Worm (Caenorhabditis elegans) whole organism, late embryonic: ENCODE results near the gene ins-22.
A peak's percentile ranks its signal among the peaks of the same experiment; 100 is the strongest.

Source experiments
- C08G9.2 ChIP-seq: sonication (generic microtip); optimal IDR thresholded peaks from 2 replicates; lab custom pipeline; 2016; ENCODE audit warnings: mild to moderate bottlenecking, missing genetic modification characterization, moderate library complexity, missing compliant biosample characterization
- F13H6.1 ChIP-seq: sonication (generic microtip); optimal IDR thresholded peaks from 2 replicates; lab custom pipeline; 2016; ENCODE audit warnings: missing genetic modification characterization, missing compliant biosample characterization
- K02D7.2 ChIP-seq: sonication (generic microtip); optimal IDR thresholded peaks from 2 replicates; lab custom pipeline; 2017; ENCODE audit warnings: mild to moderate bottlenecking, missing genetic modification characterization, missing compliant biosample characterization
- T23F11.4 ChIP-seq: fragments of 200-800 bp; sonication (Bioruptor generic); optimal IDR thresholded peaks from 2 replicates; lab custom pipeline; 2018; ENCODE audit warnings: mild to moderate bottlenecking, missing genetic modification characterization, missing compliant biosample characterization
- ama-1 ChIP-seq: fragments of 150-350 bp; optimal IDR thresholded peaks from 2 replicates; lab custom pipeline; 2014
- ceh-14 ChIP-seq: sonication (generic microtip); optimal IDR thresholded peaks from 2 replicates; lab custom pipeline; 2016; ENCODE audit warnings: missing genotype, missing genetic modification characterization, missing compliant biosample characterization
- ceh-9 ChIP-seq: sonication (generic microtip); optimal IDR thresholded peaks from 2 replicates; lab custom pipeline; 2016; ENCODE audit warnings: mild to moderate bottlenecking, missing genetic modification characterization, inconsistent platforms, missing compliant biosample characterization
- dmd-4 ChIP-seq: sonication (generic microtip); optimal IDR thresholded peaks from 2 replicates; lab custom pipeline; 2016; ENCODE audit warnings: borderline replicate concordance, missing genetic modification characterization, missing compliant biosample characterization
- dve-1 ChIP-seq: sonication (generic microtip); optimal IDR thresholded peaks from 2 replicates; lab custom pipeline; 2017; ENCODE audit warnings: antibody characterized with exemption, mild to moderate bottlenecking, missing genetic modification characterization, missing compliant biosample characterization
- elt-2 ChIP-seq: sonication (generic microtip); optimal IDR thresholded peaks from 2 replicates; lab custom pipeline; 2016; ENCODE audit warnings: missing genetic modification reagents, missing genetic modification characterization, missing compliant biosample characterization
- fax-1 ChIP-seq: sonication (generic microtip); optimal IDR thresholded peaks from 2 replicates; lab custom pipeline; 2016; ENCODE audit warnings: missing genotype, missing genetic modification characterization, missing compliant biosample characterization
- fkh-10 ChIP-seq: fragments of 150-350 bp; optimal IDR thresholded peaks from 2 replicates; lab custom pipeline; 2014; ENCODE audit warnings: missing biosample characterization, missing genetic modification reagents, missing genetic modification characterization
- fkh-6 ChIP-seq: sonication (generic microtip); optimal IDR thresholded peaks from 2 replicates; lab custom pipeline; 2016; ENCODE audit warnings: missing genetic modification characterization, missing compliant biosample characterization
- hlh-13 ChIP-seq: fragments of 200-800 bp; sonication (Bioruptor generic); optimal IDR thresholded peaks from 2 replicates; lab custom pipeline; 2018; ENCODE audit warnings: mild to moderate bottlenecking, missing genetic modification characterization, missing compliant biosample characterization
- hlh-30 ChIP-seq: sonication (generic microtip); optimal IDR thresholded peaks from 2 replicates; lab custom pipeline; 2017; ENCODE audit warnings: antibody characterized with exemption, missing genetic modification characterization, missing compliant biosample characterization; ENCODE audit not compliant: insufficient read depth
- lim-6 ChIP-seq: sonication (generic microtip); optimal IDR thresholded peaks from 2 replicates; lab custom pipeline; 2016; ENCODE audit warnings: missing genetic modification characterization, missing compliant biosample characterization
- madf-2 ChIP-seq: sonication (generic microtip); optimal IDR thresholded peaks from 2 replicates; lab custom pipeline; 2017; ENCODE audit warnings: missing genetic modification characterization, missing compliant biosample characterization
- mec-3 ChIP-seq: sonication (generic microtip); optimal IDR thresholded peaks from 2 replicates; lab custom pipeline; 2016; ENCODE audit warnings: borderline replicate concordance, missing genetic modification characterization, missing compliant biosample characterization
- nfya-1 ChIP-seq: sonication (generic microtip); optimal IDR thresholded peaks from 2 replicates; lab custom pipeline; 2017; ENCODE audit warnings: missing genetic modification characterization, mild to moderate bottlenecking, missing compliant biosample characterization, antibody characterized with exemption, moderate library complexity
- nhr-11 ChIP-seq: fragments of 150-350 bp; optimal IDR thresholded peaks from 2 replicates; lab custom pipeline; 2014; ENCODE audit warnings: missing biosample characterization, missing genetic modification characterization
- nhr-232 ChIP-seq: sonication (generic microtip); optimal IDR thresholded peaks from 2 replicates; lab custom pipeline; 2016; ENCODE audit warnings: missing genetic modification characterization, missing compliant biosample characterization
- odd-2 ChIP-seq: sonication (generic microtip); optimal IDR thresholded peaks from 2 replicates; lab custom pipeline; 2017; ENCODE audit warnings: antibody characterized with exemption, mild to moderate bottlenecking, missing genetic modification characterization, missing compliant biosample characterization
- pat-9 ChIP-seq: fragments of 200-800 bp; sonication (Bioruptor generic); optimal IDR thresholded peaks from 2 replicates; lab custom pipeline; 2018; ENCODE audit warnings: mild to moderate bottlenecking, missing genetic modification characterization, moderate library complexity, missing compliant biosample characterization
- pha-2 ChIP-seq: sonication (generic microtip); optimal IDR thresholded peaks from 2 replicates; lab custom pipeline; 2017; ENCODE audit warnings: mild to moderate bottlenecking, missing genetic modification characterization, missing compliant biosample characterization
- pha-4 ChIP-seq: fragments of 150-350 bp; optimal IDR thresholded peaks from 2 replicates; lab custom pipeline; 2018; ENCODE audit warnings: missing biosample characterization, missing genetic modification reagents, missing genetic modification characterization
- pros-1 ChIP-seq: fragments of 150-350 bp; optimal IDR thresholded peaks from 2 replicates; lab custom pipeline; 2014; ENCODE audit warnings: missing biosample characterization, missing genetic modification reagents, missing genetic modification characterization
- rnt-1 ChIP-seq: sonication (generic microtip); optimal IDR thresholded peaks from 2 replicates; lab custom pipeline; 2016; ENCODE audit warnings: missing genetic modification characterization, missing compliant biosample characterization
- sox-2 ChIP-seq: fragments of 200-800 bp; sonication (Bioruptor generic); IDR thresholded peaks from 2 replicates; pipeline ENCODE4 v1.3.6; 2022; ENCODE audit warnings: missing genetic modification reagents, missing genetic modification characterization, missing compliant biosample characterization
- sox-4 ChIP-seq: sonication (generic microtip); optimal IDR thresholded peaks from 2 replicates; lab custom pipeline; 2017; ENCODE audit warnings: mild to moderate bottlenecking, missing genetic modification characterization, inconsistent platforms, missing compliant biosample characterization
- tbx-2 ChIP-seq: sonication (generic microtip); optimal IDR thresholded peaks from 2 replicates; lab custom pipeline; 2016; ENCODE audit warnings: missing genetic modification characterization, missing compliant biosample characterization
- tbx-7 ChIP-seq: sonication (generic microtip); optimal IDR thresholded peaks from 2 replicates; lab custom pipeline; 2016; ENCODE audit warnings: missing genotype, missing genetic modification characterization, missing compliant biosample characterization
- unc-3 ChIP-seq, 2 experiments: fragments of 200-800 bp in 1 of 2; sonication (Bioruptor generic) in 1 of 2; sonication (generic microtip) in 1 of 2; conservative IDR thresholded peaks in 1 of 2; optimal IDR thresholded peaks in 1 of 2; 2 replicates each; pipeline versions ENCODE4 v1.3.6 to Lab custom; 2016 to 2022; ENCODE audit warnings: missing compliant biosample characterization in 2 of 2, missing genetic modification characterization in 2 of 2, missing genetic modification reagents in 1 of 2
- unc-42 ChIP-seq: sonication (generic microtip); optimal IDR thresholded peaks from 2 replicates; lab custom pipeline; 2016; ENCODE audit warnings: missing genotype, missing genetic modification characterization, missing compliant biosample characterization
- unc-55 ChIP-seq: sonication (generic microtip); optimal IDR thresholded peaks from 2 replicates; lab custom pipeline; 2017; ENCODE audit warnings: missing biosample characterization, missing genetic modification reagents, missing genetic modification characterization
- zip-5 ChIP-seq: sonication (generic microtip); optimal IDR thresholded peaks from 2 replicates; lab custom pipeline; 2016; ENCODE audit warnings: missing genetic modification characterization, missing compliant biosample characterization
- ztf-16 ChIP-seq: sonication (generic microtip); optimal IDR thresholded peaks from 2 replicates; lab custom pipeline; 2017; ENCODE audit warnings: missing genetic modification characterization, missing compliant biosample characterization

Gene ins-22

DNA sequence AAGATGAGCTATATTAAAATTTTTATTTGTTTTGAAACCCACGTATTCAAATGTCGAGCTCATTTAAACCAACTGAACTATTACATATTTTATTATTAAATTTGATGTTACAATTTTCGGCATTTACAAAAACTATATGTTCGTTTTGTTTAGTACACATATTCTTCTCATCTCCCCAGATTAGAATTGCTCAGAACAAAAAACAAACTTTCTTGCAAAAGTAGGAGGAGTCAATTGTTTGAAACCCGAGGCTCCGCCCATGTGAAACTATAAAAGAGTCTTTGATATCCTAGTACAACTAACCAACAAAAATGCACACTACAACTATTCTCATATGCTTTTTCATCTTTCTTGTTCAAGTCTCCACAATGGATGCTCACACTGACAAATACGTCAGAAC is at the start of gene ins-22:
Gene ins-22, plus strand, starts transcription at position 301 of the 400 bp plus-strand sequence.
- TF ChIP-seq ztf-16 (tag; lab: Kevin White, UChicago) (no peak), sox-4 (no peak), F13H6.1 (tag; lab: Kevin White, UChicago) (no peak), K02D7.2 (tag; lab: Kevin White, UChicago) (no peak), T23F11.4 (GFP tag; lab: Kevin White, UChicago) (no peak), elt-2 (tag; lab: Kevin White, UChicago) (no peak), nhr-11 (tag; lab: Kevin White, UChicago) (no peak), ama-1 (lab: Kevin White, UChicago) (no peak), fax-1 (tag; lab: Kevin White, UChicago) (no peak), pros-1 (no peak), tbx-2 (no peak), rnt-1 (tag; lab: Kevin White, UChicago) (no peak), ceh-9 (tag; lab: Kevin White, UChicago) (no peak), fkh-10 (GFP tag; lab: Kevin White, UChicago) (no peak), mec-3 (tag; lab: Kevin White, UChicago) (no peak), nhr-232 (tag; lab: Kevin White, UChicago) (no peak), pha-4 (tag; lab: Kevin White, UChicago) (no peak), C08G9.2 (no peak), madf-2 (no peak)

DNA sequence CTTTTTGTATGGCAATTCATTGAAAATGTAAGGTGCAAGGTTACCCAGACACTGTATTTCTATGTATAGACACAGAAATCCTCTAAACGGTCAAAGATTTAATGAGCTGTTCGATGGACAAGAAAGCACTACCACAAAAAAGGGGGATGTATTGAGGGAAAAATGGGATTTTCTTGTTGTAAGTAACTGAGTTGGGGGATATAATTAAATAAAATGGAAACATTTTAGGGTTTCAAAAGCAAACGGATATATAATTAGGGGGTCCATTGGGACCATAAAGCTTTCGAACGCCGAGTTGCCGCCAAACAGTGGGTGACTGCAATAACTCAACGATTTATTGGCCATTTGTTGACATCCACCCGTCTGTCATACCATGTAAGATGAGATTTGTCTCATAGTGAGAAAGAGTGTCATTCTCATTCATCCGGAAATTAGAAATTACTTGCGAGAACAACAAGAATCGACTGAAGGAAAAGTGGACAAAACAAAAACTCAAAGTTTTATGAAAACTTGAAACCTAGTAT is 43.9 kb upstream of the ins-22 start:
- TF ChIP-seq unc-42 (peak; percentile 58), dve-1 (tag; lab: Kevin White, UChicago) (no peak)

DNA sequence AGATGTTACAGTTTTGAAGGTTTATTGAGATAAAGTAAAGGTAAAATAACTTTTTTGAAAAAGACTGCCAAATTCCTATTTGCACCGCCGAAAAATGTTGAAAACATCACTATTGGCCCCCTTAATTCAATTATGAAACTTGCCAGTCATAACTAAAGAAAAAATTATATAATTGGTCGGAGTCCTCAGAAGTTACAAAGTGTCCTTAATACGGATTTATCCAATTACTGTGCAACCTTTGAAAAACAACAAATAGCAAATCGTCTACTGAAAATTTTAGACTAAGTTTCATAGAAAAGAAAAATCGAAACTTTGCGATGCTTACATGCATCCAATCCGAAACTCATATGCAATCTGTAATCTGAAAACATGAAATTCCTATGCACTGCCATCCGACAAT is 41.5 kb upstream of the ins-22 start:
- no peak for TF ChIP-seq hlh-13
- no peak for TF ChIP-seq nfya-1
- TF ChIP-seq madf-2, result no peak
- TF ChIP-seq nhr-232 (tag; lab: Kevin White, UChicago), result no peak
- TF ChIP-seq pat-9 (tag; lab: Kevin White, UChicago), result no peak
- no peak for TF ChIP-seq odd-2 (tag; lab: Kevin White, UChicago)
- TF ChIP-seq unc-55, result no peak
- TF ChIP-seq pha-2 (tag; lab: Kevin White, UChicago), result no peak
- TF ChIP-seq F13H6.1 (tag; lab: Kevin White, UChicago), result no peak
- TF ChIP-seq pros-1, result no peak
- no peak for TF ChIP-seq dmd-4 (tag; lab: Kevin White, UChicago)
- no peak for TF ChIP-seq ztf-16 (tag; lab: Kevin White, UChicago)
- no peak for TF ChIP-seq hlh-30 (tag; lab: Kevin White, UChicago)
- no peak for TF ChIP-seq fkh-6
- TF ChIP-seq sox-2, result no peak
- no peak for TF ChIP-seq zip-5
- TF ChIP-seq sox-4, result no peak
- no peak for TF ChIP-seq ceh-14 (tag; lab: Kevin White, UChicago)
- no peak for TF ChIP-seq lim-6 (tag; lab: Kevin White, UChicago)

DNA sequence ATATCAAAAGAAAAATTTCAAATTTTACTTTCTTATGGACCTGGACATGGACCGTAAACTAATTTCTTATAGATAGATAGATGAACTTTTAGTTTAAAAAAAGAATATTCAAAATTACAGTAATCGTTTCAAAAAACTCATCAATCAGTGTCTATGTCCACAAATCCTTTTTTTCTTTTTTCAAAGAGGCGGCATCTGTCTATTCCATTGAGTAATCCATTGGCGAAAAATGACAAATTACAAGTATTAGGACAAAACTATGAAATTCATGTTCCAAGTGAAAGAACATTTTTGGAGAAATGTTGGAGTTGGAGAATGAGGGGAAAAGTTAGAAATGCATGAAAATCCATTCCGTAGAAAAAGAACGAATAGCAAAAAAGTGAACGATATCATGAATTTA is 40.5 kb upstream of the ins-22 start:
- no peak for TF ChIP-seq C08G9.2
- TF ChIP-seq tbx-2, result no peak
- no peak for TF ChIP-seq tbx-7 (tag; lab: Kevin White, UChicago)
- TF ChIP-seq unc-3 (GFP tag; conservative IDR thresholded peaks at IDR 0.05; lab: Robert Waterston, UW), result no peak
- no peak for TF ChIP-seq unc-3 (tag; optimal IDR thresholded peaks at IDR 0.05; lab: Kevin White, UChicago)
- TF ChIP-seq pha-4 (tag; lab: Kevin White, UChicago), result no peak
